Worm (Caenorhabditis elegans) whole organism, L1 larva: Measurements from ENCODE around the gene K08C7.7.

Source experiments
- C16A3.4 ChIP-seq: fragments of 150-350 bp; optimal IDR thresholded peaks from 2 replicates; lab custom pipeline; 2014; ENCODE audit warnings: missing biosample characterization, missing genetic modification characterization
- Y116A8C.19 ChIP-seq: sonication (generic microtip); optimal IDR thresholded peaks from 2 replicates; lab custom pipeline; 2016; ENCODE audit warnings: missing compliant biosample characterization, missing genetic modification characterization, borderline replicate concordance
- blmp-1 ChIP-seq: fragments of 150-350 bp; optimal IDR thresholded peaks from 2 replicates; lab custom pipeline; 2014; ENCODE audit warnings: missing biosample characterization, missing genetic modification characterization
- ceh-88 ChIP-seq: fragments of 200-800 bp; sonication (Bioruptor generic); IDR thresholded peaks from 2 replicates; pipeline ENCODE4 v1.3.6; 2022; ENCODE audit warnings: missing genetic modification characterization, missing compliant biosample characterization
- ceh-90 ChIP-seq: sonication (generic microtip); optimal IDR thresholded peaks from 2 replicates; lab custom pipeline; 2016; ENCODE audit warnings: missing genetic modification characterization, missing compliant biosample characterization
- dpl-1 ChIP-seq, 3 experiments: fragments of 150-350 bp in 2 of 3; sonication (generic microtip) in 1 of 3; optimal IDR thresholded peaks; 2 replicates each; lab custom pipeline; 2014 to 2017; ENCODE audit warnings: missing biosample characterization in 3 of 3, missing genetic modification characterization in 3 of 3, missing genetic modification reagents in 3 of 3
- efl-1 ChIP-seq, 4 experiments: fragments of 150-350 bp; optimal IDR thresholded peaks in 3 of 4; peaks in 1 of 4; 1 replicate in 1 of 4; 2 replicates in 3 of 4; lab custom pipeline; 2014; ENCODE audit warnings: missing biosample characterization in 2 of 4, missing genetic modification characterization in 2 of 4, missing genetic modification reagents in 2 of 4
- egl-27 ChIP-seq, 2 experiments: fragments of 150-350 bp in 1 of 2; sonication (generic microtip); optimal IDR thresholded peaks; 3 replicates each; lab custom pipeline; 2017 to 2018; ENCODE audit warnings: missing biosample characterization in 2 of 2, missing genetic modification characterization in 2 of 2, missing genetic modification reagents in 2 of 2
- elt-3 ChIP-seq, 6 experiments: fragments of 150-350 bp in 1 of 6; sonication (generic microtip); optimal IDR thresholded peaks; 2 replicates each; lab custom pipeline; 2017 to 2018; ENCODE audit warnings: missing biosample characterization in 6 of 6, missing genetic modification characterization in 6 of 6, inconsistent platforms in 1 of 6
- fkh-10 ChIP-seq: sonication (generic microtip); optimal IDR thresholded peaks from 2 replicates; lab custom pipeline; 2017; ENCODE audit warnings: missing biosample characterization, missing genetic modification reagents, missing genetic modification characterization
- fkh-8 ChIP-seq: sonication (generic microtip); optimal IDR thresholded peaks from 2 replicates; lab custom pipeline; 2016; ENCODE audit warnings: mild to moderate bottlenecking, missing genetic modification characterization, missing compliant biosample characterization
- fos-1 ChIP-seq: fragments of 150-350 bp; optimal IDR thresholded peaks from 2 replicates; lab custom pipeline; 2014; ENCODE audit warnings: missing biosample characterization, missing genetic modification characterization
- grh-1 ChIP-seq: fragments of 200-800 bp; sonication (Bioruptor generic); IDR thresholded peaks from 2 replicates; pipeline ENCODE4 v1.3.6; 2022; ENCODE audit warnings: missing genetic modification reagents, missing genetic modification characterization, missing compliant biosample characterization
- hpl-2 ChIP-seq: fragments of 150-350 bp; optimal IDR thresholded peaks from 2 replicates; lab custom pipeline; 2014; ENCODE audit warnings: missing biosample characterization, missing genetic modification reagents, missing genetic modification characterization
- isw-1 ChIP-seq: fragments of 200-800 bp; sonication (Bioruptor generic); IDR thresholded peaks from 2 replicates; pipeline ENCODE4 v1.3.6; 2022; ENCODE audit warnings: missing genetic modification characterization, missing compliant biosample characterization
- jun-1 ChIP-seq: fragments of 150-350 bp; optimal IDR thresholded peaks from 2 replicates; lab custom pipeline; 2014; ENCODE audit warnings: missing biosample characterization, missing genetic modification reagents, missing genetic modification characterization
- lin-13 ChIP-seq: fragments of 150-350 bp; optimal IDR thresholded peaks from 2 replicates; lab custom pipeline; 2014; ENCODE audit warnings: missing biosample characterization, missing genetic modification reagents, missing genetic modification characterization
- lin-35 ChIP-seq, 2 experiments: fragments of 150-350 bp; optimal IDR thresholded peaks; 2 replicates each; lab custom pipeline; 2014; ENCODE audit warnings: missing biosample characterization in 2 of 2, missing genetic modification characterization in 2 of 2, missing genetic modification reagents in 2 of 2
- lin-39 ChIP-seq: fragments of 150-350 bp; optimal IDR thresholded peaks from 2 replicates; lab custom pipeline; 2014; ENCODE audit warnings: missing biosample characterization, missing genetic modification reagents, missing genetic modification characterization
- lsy-2 ChIP-seq, 2 experiments: fragments of 150-350 bp; optimal IDR thresholded peaks; 2 replicates each; lab custom pipeline; 2014; ENCODE audit warnings: missing biosample characterization in 2 of 2, missing genetic modification characterization in 2 of 2
- mep-1 ChIP-seq: fragments of 150-350 bp; optimal IDR thresholded peaks from 2 replicates; lab custom pipeline; 2014; ENCODE audit warnings: missing biosample characterization, missing genetic modification characterization
- nhr-71 ChIP-seq: sonication (generic microtip); optimal IDR thresholded peaks from 2 replicates; lab custom pipeline; 2016; ENCODE audit warnings: mild to moderate bottlenecking, missing genetic modification characterization, moderate library complexity, missing compliant biosample characterization
- nhr-76 ChIP-seq: sonication (generic microtip); optimal IDR thresholded peaks from 2 replicates; lab custom pipeline; 2017; ENCODE audit warnings: missing biosample characterization, missing genetic modification characterization
- nhr-90 ChIP-seq: sonication (generic microtip); optimal IDR thresholded peaks from 2 replicates; lab custom pipeline; 2016; ENCODE audit warnings: mild to moderate bottlenecking, missing genetic modification characterization, missing compliant biosample characterization; ENCODE audit not compliant: poor library complexity
- pqm-1 ChIP-seq: sonication (generic microtip); optimal IDR thresholded peaks from 3 replicates; lab custom pipeline; 2017; ENCODE audit warnings: missing biosample characterization, missing genetic modification characterization
- skn-1 ChIP-seq: fragments of 150-350 bp; optimal IDR thresholded peaks from 2 replicates; lab custom pipeline; 2014; ENCODE audit warnings: missing biosample characterization, missing genetic modification characterization
- snu-23 ChIP-seq: sonication (generic microtip); optimal IDR thresholded peaks from 2 replicates; lab custom pipeline; 2016; ENCODE audit warnings: missing genetic modification characterization, missing compliant biosample characterization
- sox-4 ChIP-seq: sonication (generic microtip); optimal IDR thresholded peaks from 2 replicates; lab custom pipeline; 2016; ENCODE audit warnings: missing genetic modification characterization, missing compliant biosample characterization
- swsn-7 ChIP-seq: sonication (generic microtip); optimal IDR thresholded peaks from 2 replicates; lab custom pipeline; 2016; ENCODE audit warnings: missing genetic modification characterization, missing compliant biosample characterization
- tbx-2 ChIP-seq: sonication (generic microtip); optimal IDR thresholded peaks from 2 replicates; lab custom pipeline; 2016; ENCODE audit warnings: missing genetic modification characterization, missing compliant biosample characterization
- tlp-1 ChIP-seq: fragments of 150-350 bp; optimal IDR thresholded peaks from 2 replicates; lab custom pipeline; 2014; ENCODE audit warnings: missing biosample characterization, missing genetic modification characterization
- unc-86 ChIP-seq: sonication (generic microtip); optimal IDR thresholded peaks from 2 replicates; lab custom pipeline; 2016; ENCODE audit warnings: missing genetic modification characterization, missing compliant biosample characterization
- unc-98 ChIP-seq: fragments of 200-800 bp; sonication (Bioruptor generic); IDR thresholded peaks from 2 replicates; pipeline ENCODE4 v1.3.6; 2022; ENCODE audit warnings: missing genetic modification characterization, missing compliant biosample characterization
- vab-15 ChIP-seq: sonication (generic microtip); optimal IDR thresholded peaks from 2 replicates; lab custom pipeline; 2017; ENCODE audit warnings: missing genotype, mild to moderate bottlenecking, missing genetic modification characterization, missing compliant biosample characterization
- zag-1 ChIP-seq: fragments of 150-350 bp; optimal IDR thresholded peaks from 2 replicates; lab custom pipeline; 2014; ENCODE audit warnings: missing biosample characterization, missing genetic modification characterization
- zip-4 ChIP-seq: fragments of 200-800 bp; sonication (Bioruptor generic); optimal IDR thresholded peaks from 2 replicates; lab custom pipeline; 2018; ENCODE audit warnings: mild to moderate bottlenecking, missing genetic modification characterization, moderate library complexity, missing compliant biosample characterization
- ztf-11 ChIP-seq, 2 experiments: sonication (generic microtip); optimal IDR thresholded peaks; 2 replicates each; lab custom pipeline; 2016 to 2017; ENCODE audit warnings: missing genetic modification characterization in 2 of 2, missing biosample characterization in 1 of 2, missing compliant biosample characterization in 1 of 2

K08C7.7 gene

DNA sequence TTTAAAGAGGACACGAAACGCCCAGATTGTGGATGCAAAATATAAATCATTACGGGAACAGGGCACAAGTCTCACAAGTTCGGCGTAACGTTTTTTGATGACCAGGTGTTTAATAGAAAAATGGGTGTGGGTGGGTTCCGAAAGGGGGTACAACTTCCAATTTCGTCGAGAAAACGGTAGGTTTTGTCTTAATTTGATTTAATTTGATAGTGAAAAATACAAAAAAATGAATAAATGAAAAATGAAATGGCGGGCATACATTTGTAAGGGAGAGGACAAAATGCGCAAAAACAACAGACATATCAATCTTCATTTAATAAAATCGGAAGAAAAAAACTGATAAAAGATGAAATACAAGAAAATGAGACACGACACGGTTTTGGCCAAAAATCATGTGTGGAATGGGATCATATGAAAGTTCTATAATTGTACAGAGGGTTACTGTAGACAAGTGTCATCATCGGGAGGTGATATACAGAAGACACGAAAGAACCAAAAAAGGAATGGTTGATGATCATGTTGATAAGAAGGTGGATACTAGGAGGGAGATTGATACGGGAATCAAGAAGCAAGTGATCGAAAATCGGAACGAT lies 37.7 kb downstream of the K08C7.7 start (continued):
- TF ChIP-seq snu-23 (GFP tag; lab: Kevin White, UChicago) (peak; percentile 37), nhr-71 (tag; lab: Kevin White, UChicago) (peak; percentile 54), tbx-2 (tag; lab: Kevin White, UChicago) (peak; percentile 36), fos-1 (tag; lab: Kevin White, UChicago) (no peak), C16A3.4 (tag; lab: Kevin White, UChicago) (no peak), zag-1 (tag; lab: Kevin White, UChicago) (no peak), vab-15 (tag; lab: Kevin White, UChicago) (no peak), fkh-10 (no peak), lin-35 (GFP tag; optimal IDR thresholded peaks at IDR 0.05; lab: Kevin White, UChicago) (peak in 1 of 2 experiments; percentile 53), sox-4 (tag; lab: Kevin White, UChicago) (no peak), blmp-1 (tag; lab: Kevin White, UChicago) (peak; percentile 61), pqm-1 (tag; lab: Kevin White, UChicago) (no peak), elt-3 (tag; optimal IDR thresholded peaks at IDR 0.05; lab: Kevin White, UChicago) (peak in 2 of 6 experiments; percentile 45 to 78), ztf-11 (tag; optimal IDR thresholded peaks at IDR 0.05; lab: Kevin White, UChicago) (no peak)
- TF ChIP-seq, all 84 proteins: peak for 12

ce11 chrIV:10705176-10705575 lies 40.9 kb downstream of the K08C7.7 start, which contains the start of gene R102.10:
Gene R102.10 (plus strand): TSS chrIV:10705476.
- TF ChIP-seq zag-1 (tag; lab: Kevin White, UChicago) (no peak), Y116A8C.19 (tag; lab: Kevin White, UChicago) (no peak), blmp-1 (tag; lab: Kevin White, UChicago) (no peak), jun-1 (no peak), fkh-10 (no peak), skn-1 (tag; lab: Kevin White, UChicago) (no peak), fkh-8 (no peak), dpl-1 (GFP tag; optimal IDR thresholded peaks at IDR 0.05; lab: Kevin White, UChicago) (no peak), lsy-2 (tag; optimal IDR thresholded peaks at IDR 0.05; lab: Kevin White, UChicago) (no peak), unc-86 (no peak), lin-13 (no peak), tlp-1 (tag; lab: Kevin White, UChicago) (no peak), egl-27 (tag; optimal IDR thresholded peaks at IDR 0.05; lab: Kevin White, UChicago) (no peak), ceh-90 (tag; lab: Kevin White, UChicago) (no peak), unc-98 (no peak), zip-4 (GFP tag; lab: Kevin White, UChicago) (no peak), isw-1 (GFP tag; lab: Robert Waterston, UW) (no peak), C16A3.4 (tag; lab: Kevin White, UChicago) (no peak), ceh-88 (GFP tag; lab: Robert Waterston, UW) (no peak), grh-1 (no peak)

ce11 chrIV:10706090-10706489 lies 41.9 kb downstream of the K08C7.7 start, which contains the start of gene R102.6:
Gene R102.6 (minus strand): TSS chrIV:10706190.
- no peak for TF ChIP-seq unc-86
- no peak for TF ChIP-seq mep-1 (tag; lab: Kevin White, UChicago)
- no peak for TF ChIP-seq lin-39 (tag; lab: Kevin White, UChicago)
- TF ChIP-seq C16A3.4 (tag; lab: Kevin White, UChicago), result no peak
- no peak for TF ChIP-seq efl-1 (optimal IDR thresholded peaks at IDR 0.05; lab: Kevin White, UChicago)
- TF ChIP-seq efl-1 (GFP tag; optimal IDR thresholded peaks at IDR 0.05 in 1 of 2; lab: Kevin White, UChicago), result no peak
- TF ChIP-seq nhr-90 (tag; lab: Kevin White, UChicago), result no peak
- TF ChIP-seq swsn-7 (tag; lab: Kevin White, UChicago), result no peak
- TF ChIP-seq hpl-2 (GFP tag; lab: Kevin White, UChicago), result no peak
- no peak for TF ChIP-seq nhr-76 (tag; lab: Kevin White, UChicago)
